1 worm cellular context compared by ENCODE assay signal in genomic region chrIV:11021512-11022268, ce11.
TF ChIP-seq lines count a peak whose summit lies in the region.

mogs-1 (minus strand) TSS chrIV:11021928.

TF ChIP-seq in whole organism, L1 larva, 84 proteins besides CTCF, POLR2A, EP300 and RAD21 (continued from another document):
- TF ChIP-seq nhr-12 (tag; optimal IDR thresholded peaks at IDR 0.05; lab: Kevin White, UChicago) (no peak), unc-62 (GFP tag; optimal IDR thresholded peaks at IDR 0.05; lab: Kevin White, UChicago) (no peak), sox-4 (tag; optimal IDR thresholded peaks at IDR 0.05; lab: Kevin White, UChicago) (no peak), nhr-19 (GFP tag; conservative IDR thresholded peaks at IDR 0.05; lab: Robert Waterston, UW) (0 out of 2 replicates have a peak, but pooled peaks have one; percentile 26), snu-23 (GFP tag; optimal IDR thresholded peaks at IDR 0.05; lab: Kevin White, UChicago) (peak; percentile 38), tbx-2 (tag; optimal IDR thresholded peaks at IDR 0.05; lab: Kevin White, UChicago) (peak; percentile 11), elt-3 (tag; optimal IDR thresholded peaks at IDR 0.05; lab: Kevin White, UChicago) (peak in 1 of 6 experiments; percentile 72), hlh-4 (tag; optimal IDR thresholded peaks at IDR 0.05; lab: Kevin White, UChicago) (no peak), ces-1 (GFP tag; optimal IDR thresholded peaks at IDR 0.05; lab: Kevin White, UChicago) (no peak), pqm-1 (tag; optimal IDR thresholded peaks at IDR 0.05; lab: Kevin White, UChicago) (no peak), xbp-1 (tag; optimal IDR thresholded peaks at IDR 0.05; lab: Kevin White, UChicago) (no peak)
